Worm (Caenorhabditis elegans) whole organism, midembryonic: ENCODE data around the gene ethe-1.

Source experiments
- T22C8.4 ChIP-seq: fragments of 200-800 bp; sonication (Bioruptor generic); IDR thresholded peaks from 2 replicates; pipeline ENCODE4 v1.3.6; 2022; ENCODE audit warnings: missing genetic modification characterization, missing compliant biosample characterization
- cog-1 ChIP-seq: sonication (generic microtip); optimal IDR thresholded peaks from 2 replicates; lab custom pipeline; 2016; ENCODE audit warnings: missing genetic modification characterization, missing compliant biosample characterization
- flt-1 ChIP-seq: fragments of 200-800 bp; sonication (Bioruptor generic); IDR thresholded peaks from 2 replicates; pipeline ENCODE4 v1.3.6; 2022; ENCODE audit warnings: missing genetic modification characterization, missing compliant biosample characterization
- med-1 ChIP-seq: sonication (generic microtip); optimal IDR thresholded peaks from 2 replicates; lab custom pipeline; 2017; ENCODE audit warnings: missing genetic modification characterization, mild to moderate bottlenecking, missing compliant biosample characterization, antibody characterized with exemption, missing genetic modification reagents; ENCODE audit not compliant: insufficient read depth
- tab-1 ChIP-seq: fragments of 200-800 bp; sonication (Bioruptor generic); IDR thresholded peaks from 2 replicates; pipeline ENCODE4 v1.3.6; 2022; ENCODE audit warnings: missing genetic modification characterization, missing compliant biosample characterization

- TF ChIP-seq flt-1 (GFP tag; lab: Robert Waterston, UW) = no peak
- TF ChIP-seq cog-1 (tag; lab: Kevin White, UChicago) = no peak
- TF ChIP-seq tab-1 = no peak
- TF ChIP-seq T22C8.4 (GFP tag; lab: Robert Waterston, UW) = no peak
- no peak for TF ChIP-seq med-1 (GFP tag; lab: Kevin White, UChicago)
Observed at ce11 chrIV:9520629-9521028, 12.1 kb upstream of the ethe-1 start.
